Fruit fly (Drosophila melanogaster) S2 (cell line): ENCODE results near the gene Lcp65Ag3.

Experiments used
- CG8478 ChIP-seq: fragments of >200 bp; optimal IDR thresholded peaks from 2 replicates; lab custom pipeline; 2018
- CTCF ChIP-seq, 2 experiments: fragments of >200 bp; optimal IDR thresholded peaks; 2 replicates each; lab custom pipeline; 2018

DNA sequence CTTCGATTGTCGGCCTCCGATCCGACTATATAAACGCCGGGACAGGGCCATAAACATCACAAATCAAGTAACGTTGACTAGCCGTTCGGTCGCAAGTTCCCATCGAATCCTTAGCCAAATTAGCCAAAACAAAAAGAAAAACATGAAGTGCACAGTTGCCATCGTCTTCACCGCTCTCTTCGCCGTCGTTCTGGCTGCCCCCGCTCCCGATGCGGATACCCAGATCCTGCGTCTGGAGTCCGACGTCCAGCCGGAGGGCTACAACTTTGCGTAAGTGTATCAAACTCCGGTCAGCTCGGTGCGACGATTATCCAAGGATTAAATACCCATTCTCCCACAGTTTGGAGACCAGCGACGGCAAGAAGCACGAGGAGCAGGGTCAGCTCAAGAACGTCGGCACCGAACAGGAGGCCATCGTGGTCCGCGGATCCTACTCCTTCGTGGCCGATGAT is 14.0 kb upstream of the Lcp65Ag3 start, which contains the start of gene Lcp65Ac:
- no peak for TF ChIP-seq CTCF (optimal IDR thresholded peaks at IDR 0.05; lab: Kevin White, UChicago)
- no peak for TF ChIP-seq CG8478 (lab: Kevin White, UChicago)
